Fruit fly (Drosophila melanogaster) S2 (cell line): ENCODE measurements around the gene Rab3-GEF.

Experiments
- CG8478 ChIP-seq: fragments of >200 bp; optimal IDR thresholded peaks from 2 replicates; lab custom pipeline; 2018
- CTCF ChIP-seq, 2 experiments: fragments of >200 bp; optimal IDR thresholded peaks; 2 replicates each; lab custom pipeline; 2018

dm6 chrX:15091159-15091558 is 1.7 kb downstream of the Rab3-GEF start:
- TF ChIP-seq CTCF (optimal IDR thresholded peaks at IDR 0.05; lab: Kevin White, UChicago): no peak
- no peak for TF ChIP-seq CG8478
